Worm (Caenorhabditis elegans) whole organism, dauer: ENCODE measurements around the gene gop-3.

Experiments used
- unc-62 ChIP-seq: sonication (generic microtip); optimal IDR thresholded peaks from 2 replicates; lab custom pipeline; 2017; ENCODE audit warnings: missing biosample characterization, missing genetic modification reagents, missing genetic modification characterization

gop-3 gene

DNA sequence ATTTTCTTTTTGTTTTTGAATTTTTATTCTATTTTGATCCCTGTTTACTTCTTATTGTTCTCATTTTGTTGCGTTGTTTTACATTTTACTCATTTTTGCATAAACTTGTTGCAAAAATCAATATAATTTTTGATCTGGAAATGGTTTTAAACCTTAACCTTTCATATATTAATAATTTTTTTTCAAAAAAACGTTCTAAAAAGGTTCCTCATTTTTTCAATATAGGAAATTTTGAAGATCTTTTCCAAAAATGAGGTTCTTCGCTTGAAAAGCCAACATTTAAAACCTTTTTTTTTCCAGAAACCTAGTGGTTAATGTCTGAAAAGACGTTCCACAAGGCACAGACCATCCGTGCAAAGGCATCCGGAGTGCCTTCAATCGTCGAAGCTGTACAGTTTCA, at the start of gene gop-3:
Gene gop-3, plus strand, starts transcription at position 301 of the 400 bp plus-strand sequence.
- no peak for TF ChIP-seq unc-62 (GFP tag; lab: Kevin White, UChicago)

DNA sequence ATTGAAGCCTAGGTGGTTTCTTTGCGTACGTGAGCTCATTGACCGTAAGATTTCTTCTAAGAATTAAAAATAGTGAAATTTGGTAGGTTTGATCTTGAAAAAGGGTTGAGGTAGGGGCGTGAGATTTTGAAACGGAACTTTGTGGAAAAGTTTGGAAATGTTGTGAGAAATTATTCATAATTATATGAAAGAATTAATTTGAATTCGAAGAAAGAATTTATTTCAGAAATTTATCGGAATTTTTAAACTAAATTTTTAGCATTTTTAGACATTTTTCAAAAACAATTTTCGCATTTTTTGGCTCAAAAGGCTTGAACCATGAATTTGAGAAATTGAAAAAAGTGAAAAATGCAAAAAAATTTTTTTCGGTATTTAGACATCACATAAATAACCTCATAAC, 46.3 kb upstream of the gop-3 start:
- no peak for TF ChIP-seq unc-62 (GFP tag; lab: Kevin White, UChicago)

DNA sequence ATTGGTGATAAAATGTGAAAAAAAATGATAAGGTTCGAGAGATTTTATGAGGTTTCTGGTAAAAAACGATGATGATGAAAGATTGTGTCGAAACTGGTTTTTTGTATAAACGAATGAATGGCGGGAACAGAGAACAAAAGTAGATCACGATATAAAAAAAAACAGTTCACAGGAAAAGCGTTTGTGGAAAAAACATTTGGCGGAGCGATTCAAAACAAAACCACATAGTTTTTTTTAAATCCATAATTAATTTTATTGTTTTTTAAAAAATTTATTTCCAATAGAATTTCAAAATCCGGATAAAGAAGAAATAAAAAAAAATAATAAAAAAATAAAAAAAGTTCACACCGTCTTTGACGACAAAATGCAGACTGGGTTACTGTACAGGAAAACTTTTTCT, 45.1 kb upstream of the gop-3 start, which contains the start of gene ZC155.4:
Gene ZC155.4, minus strand, starts transcription at position 101 of the 400 bp plus-strand sequence.
- no peak for TF ChIP-seq unc-62 (GFP tag; lab: Kevin White, UChicago)

DNA sequence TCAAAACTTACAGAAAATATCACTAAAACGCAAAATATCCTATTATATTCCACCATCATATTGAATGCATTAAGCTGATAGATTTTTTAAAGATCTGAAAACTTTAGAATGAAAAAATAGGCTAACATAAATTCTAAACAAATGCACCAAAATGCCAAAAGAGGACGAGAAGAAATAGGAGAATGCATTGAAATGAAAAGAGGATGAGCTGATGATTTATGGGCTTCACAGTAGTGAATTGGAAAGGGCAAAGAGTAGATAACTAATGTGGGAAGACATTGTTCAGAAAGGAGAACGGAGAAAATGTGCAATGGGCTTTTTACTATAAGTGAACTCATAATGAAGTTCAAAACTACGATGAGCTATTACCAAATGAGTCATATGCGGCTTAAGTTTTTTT, 43.0 kb upstream of the gop-3 start, which contains the start of gene cutl-19:
Gene cutl-19, minus strand, starts transcription at position 101 of the 400 bp plus-strand sequence.
- no peak for TF ChIP-seq unc-62 (GFP tag; lab: Kevin White, UChicago)

DNA sequence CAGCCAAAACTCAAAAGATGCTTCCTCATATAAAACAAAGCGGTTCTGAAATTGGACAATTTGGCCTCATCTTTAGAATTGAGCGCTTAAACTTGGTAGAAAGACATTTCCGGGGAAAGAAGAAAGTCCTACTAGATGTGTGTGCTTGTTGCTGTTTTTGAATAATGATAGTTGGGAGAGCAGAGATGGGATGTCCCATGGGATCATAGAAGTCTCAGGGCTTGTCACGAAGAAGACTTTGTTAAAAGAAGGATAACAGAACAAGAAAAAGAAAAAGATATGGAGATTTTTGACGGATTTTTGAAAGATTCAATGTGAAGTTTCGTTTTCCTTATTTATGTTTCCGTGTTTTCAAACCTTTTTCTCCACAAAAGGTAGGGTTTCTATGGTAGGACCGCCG, 41.8 kb upstream of the gop-3 start, which contains the start of gene ZC155.2:
Gene ZC155.2, plus strand, starts transcription at position 301 of the 400 bp plus-strand sequence.
- no peak for TF ChIP-seq unc-62 (GFP tag; lab: Kevin White, UChicago)

DNA sequence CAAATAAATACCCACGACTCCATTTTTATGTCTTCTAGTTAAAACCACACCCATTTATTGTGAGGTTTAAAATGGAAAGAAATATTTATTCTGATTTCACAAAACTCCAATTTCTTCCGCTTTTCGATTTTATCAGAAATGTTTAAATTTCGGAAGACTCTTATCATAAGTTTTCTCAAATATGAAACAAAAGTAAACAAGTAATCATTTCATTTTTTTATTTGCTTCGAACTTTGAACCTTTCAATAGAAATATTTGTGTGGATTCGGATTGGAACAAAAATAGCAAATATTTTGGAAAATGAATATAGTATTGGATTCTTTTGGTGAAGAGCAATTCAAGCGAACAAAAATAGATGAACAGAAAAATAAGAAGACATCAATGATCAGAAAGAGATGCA, 38.7 kb upstream of the gop-3 start:
- no peak for TF ChIP-seq unc-62 (GFP tag; lab: Kevin White, UChicago)

DNA sequence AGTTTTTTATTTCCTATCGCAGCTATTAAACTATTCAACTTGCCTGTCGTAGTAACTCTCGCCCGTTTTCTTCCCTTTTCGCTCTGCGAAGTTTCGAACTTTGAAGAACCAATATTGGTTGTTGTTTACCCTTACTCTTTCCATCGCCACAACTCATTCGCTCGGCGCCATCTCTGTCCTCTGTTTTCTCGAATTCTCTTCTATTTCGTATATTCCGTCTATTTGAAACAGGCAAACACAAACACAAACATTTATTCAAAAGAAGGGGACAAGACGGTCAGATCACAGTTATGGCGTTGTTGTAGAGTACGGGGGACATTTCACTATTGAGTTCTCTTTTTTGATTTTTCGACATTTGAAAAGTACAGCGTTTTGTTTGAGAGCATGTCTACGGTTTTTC, 37.7 kb upstream of the gop-3 start:
- no peak for TF ChIP-seq unc-62 (GFP tag; lab: Kevin White, UChicago)

DNA sequence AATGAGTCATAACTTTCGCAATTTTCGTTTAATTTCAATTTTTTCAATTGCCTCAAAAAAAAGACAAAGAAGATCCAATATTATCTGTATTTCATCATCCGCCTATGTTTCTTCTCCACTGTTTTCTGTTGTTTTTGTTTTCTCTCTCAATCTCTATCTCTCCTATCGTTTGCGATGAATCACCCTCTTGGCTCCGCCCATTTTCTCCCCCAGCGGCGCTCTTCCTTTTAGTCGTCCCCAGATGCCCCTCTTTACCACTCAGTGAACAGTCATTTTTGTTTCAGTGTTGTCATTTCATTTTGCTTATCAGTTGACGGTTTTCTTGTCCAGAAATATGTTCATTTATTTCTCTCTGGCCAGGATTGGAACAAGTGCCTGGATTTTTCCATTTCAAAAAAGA, 35.6 kb upstream of the gop-3 start:
- TF ChIP-seq unc-62 (GFP tag; lab: Kevin White, UChicago) = no peak

DNA sequence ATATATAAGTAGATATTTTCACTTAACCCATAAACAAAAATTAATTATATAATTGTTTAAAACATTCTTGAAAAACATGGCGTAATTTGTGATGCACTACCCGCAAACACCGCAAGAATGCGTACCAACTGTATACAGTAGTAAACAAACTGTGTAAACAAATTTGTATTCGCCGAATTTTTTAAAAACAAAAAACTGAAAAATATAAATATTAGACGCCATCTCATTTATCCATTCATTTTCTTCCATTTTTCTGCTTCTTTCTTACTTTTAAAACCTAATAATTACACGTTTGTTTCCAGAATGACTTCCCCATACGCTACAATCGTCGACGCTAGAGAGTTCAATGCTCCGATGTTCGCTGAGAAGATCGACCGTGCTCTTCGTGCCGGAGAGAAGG, 35.2 kb upstream of the gop-3 start, which contains the start of gene nex-1:
Gene nex-1, plus strand, starts transcription at position 301 of the 400 bp plus-strand sequence.
- TF ChIP-seq unc-62 (GFP tag; lab: Kevin White, UChicago) = no peak

DNA sequence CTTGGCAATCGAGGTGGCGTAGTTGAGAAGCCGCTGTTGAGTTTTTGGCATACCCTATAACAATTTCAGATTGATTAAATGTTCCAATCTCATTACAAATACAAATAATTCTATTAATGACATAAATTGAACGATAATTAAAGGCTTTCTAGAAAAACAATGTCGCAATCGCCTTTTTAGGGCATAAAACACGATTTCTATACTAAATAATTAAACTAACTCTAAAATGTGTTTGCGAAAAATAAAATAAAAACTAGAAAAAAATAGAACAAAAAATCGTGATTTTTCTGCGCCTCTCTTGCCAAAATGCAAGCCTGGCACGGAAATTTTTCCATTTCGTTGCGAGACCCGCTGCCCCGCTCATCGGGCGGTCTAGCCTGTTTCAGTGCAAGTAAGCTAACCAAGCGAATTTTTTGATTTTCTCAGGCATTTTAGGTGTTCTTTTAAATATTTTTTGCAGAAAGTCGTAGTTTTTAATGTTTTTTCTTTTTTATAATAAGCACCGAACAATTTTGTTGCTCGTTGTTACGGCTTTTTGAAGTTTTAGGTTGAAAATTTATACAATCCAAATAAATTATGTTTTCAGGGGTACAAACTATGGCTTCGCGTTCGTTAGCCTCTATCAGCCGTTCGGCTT, 32.5 kb upstream of the gop-3 start, which contains the start of the genes C34E10.12, C34E10.10 and atp-2:
Gene C34E10.12, minus strand, starts transcription at position 51 of the 637 bp plus-strand sequence.
Gene C34E10.10, minus strand, starts transcription at position 54 of the 637 bp plus-strand sequence.
Gene atp-2, plus strand, starts transcription at position 587 of the 637 bp plus-strand sequence.
- TF ChIP-seq unc-62 (GFP tag; lab: Kevin White, UChicago) = no peak

DNA sequence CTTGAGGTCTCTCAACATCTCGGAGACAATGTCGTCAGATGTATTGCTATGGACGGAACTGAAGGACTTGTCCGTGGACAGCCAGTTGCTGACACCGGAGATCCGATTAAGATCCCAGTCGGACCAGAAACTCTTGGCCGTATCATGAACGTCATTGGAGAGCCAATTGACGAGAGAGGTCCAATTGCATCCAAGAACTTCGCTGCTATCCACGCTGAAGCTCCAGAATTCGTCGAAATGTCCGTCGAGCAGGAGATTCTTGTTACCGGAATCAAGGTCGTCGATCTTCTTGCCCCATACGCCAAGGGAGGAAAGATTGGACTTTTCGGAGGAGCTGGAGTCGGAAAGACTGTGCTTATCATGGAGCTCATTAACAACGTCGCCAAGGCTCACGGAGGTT, 31.7 kb upstream of the gop-3 start:
- TF ChIP-seq unc-62 (GFP tag; lab: Kevin White, UChicago) = no peak

DNA sequence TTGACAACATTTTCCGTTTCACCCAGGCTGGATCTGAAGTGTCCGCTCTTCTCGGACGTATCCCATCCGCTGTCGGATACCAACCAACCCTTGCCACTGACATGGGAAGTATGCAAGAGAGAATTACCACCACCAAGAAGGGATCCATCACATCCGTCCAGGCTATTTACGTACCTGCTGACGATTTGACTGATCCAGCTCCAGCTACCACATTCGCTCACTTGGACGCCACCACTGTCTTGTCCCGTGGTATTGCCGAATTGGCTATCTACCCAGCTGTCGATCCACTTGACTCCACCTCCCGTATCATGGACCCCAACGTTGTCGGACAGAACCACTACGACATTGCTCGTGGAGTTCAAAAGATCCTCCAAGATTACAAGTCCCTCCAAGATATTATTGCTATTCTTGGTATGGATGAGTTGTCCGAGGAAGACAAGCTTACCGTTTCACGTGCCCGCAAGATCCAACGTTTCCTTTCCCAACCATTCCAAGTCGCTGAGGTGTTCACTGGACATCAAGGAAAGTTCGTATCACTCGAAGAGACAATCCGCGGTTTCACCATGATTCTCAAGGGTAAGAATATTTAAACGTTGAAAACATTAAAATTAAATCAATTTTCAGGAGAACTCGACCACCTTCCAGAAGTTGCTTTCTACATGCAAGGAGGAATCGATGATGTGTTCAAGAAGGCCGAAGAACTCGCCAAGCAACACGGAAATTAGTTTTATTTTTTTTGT, 30.8 kb upstream of the gop-3 start:
- TF ChIP-seq unc-62 (GFP tag; lab: Kevin White, UChicago) = no peak

DNA sequence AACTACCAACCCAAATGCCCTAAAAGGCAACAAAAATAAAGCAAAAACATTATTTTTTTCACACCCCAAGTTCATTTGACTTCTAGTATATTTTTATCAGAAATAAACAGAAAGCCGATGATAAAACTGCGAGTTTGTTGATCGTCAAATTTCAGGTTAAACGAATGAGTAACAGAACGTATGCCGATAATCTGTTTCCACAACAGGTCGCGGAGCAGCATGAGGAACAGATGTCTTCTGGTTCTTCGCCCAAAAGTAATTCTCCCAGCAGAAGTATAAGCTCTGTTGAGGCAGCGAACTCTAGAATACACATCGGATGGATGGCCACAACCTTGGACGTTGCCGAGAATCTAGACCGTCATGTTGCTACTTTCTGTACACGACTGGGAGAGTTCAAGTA, 30.1 kb upstream of the gop-3 start, which contains the start of gene prmt-5:
Gene prmt-5, plus strand, starts transcription at position 141 of the 400 bp plus-strand sequence.
- no peak for TF ChIP-seq unc-62 (GFP tag; lab: Kevin White, UChicago)

DNA sequence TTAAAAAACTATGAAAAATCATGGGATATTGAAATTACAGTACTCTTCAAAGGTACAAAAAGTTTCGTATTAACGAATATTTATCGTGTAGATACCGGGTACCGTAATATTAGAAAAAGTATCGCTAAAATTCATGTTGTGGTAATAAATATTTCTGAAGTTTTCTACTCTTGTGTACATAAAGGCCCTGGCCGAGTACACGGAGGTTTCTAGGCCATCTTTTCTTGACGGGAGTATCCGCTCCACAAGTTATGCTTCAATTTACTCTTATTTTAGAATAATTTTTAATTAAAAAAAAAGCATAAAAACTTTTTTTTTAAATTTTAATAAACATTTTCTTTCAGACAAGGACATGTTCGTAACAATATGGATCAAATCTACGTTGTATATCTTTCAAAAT, 27.4 kb upstream of the gop-3 start:
- no peak for TF ChIP-seq unc-62 (GFP tag; lab: Kevin White, UChicago)

DNA sequence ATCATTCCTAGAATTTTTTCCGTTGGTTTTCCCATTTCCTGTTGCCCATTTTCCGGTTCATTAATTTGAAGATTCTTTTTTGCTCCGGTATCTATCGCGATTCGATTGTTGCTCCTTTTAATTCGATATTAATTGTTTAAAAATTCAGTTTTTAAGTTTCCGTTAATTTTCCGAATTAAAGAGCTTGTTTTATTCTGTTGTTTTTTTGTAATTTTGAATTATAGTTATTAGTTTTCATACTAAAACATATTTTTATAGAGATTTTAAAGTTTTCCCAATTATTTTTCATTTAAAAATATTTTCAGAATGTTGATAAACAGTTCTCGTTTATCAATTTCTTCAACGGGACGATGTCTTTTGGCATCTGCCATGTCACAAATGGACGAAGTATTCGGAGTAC, 26.2 kb upstream of the gop-3 start, which contains the start of gene mrps-26:
Gene mrps-26, plus strand, starts transcription at position 301 of the 400 bp plus-strand sequence.
- TF ChIP-seq unc-62 (GFP tag; lab: Kevin White, UChicago) = no peak

DNA sequence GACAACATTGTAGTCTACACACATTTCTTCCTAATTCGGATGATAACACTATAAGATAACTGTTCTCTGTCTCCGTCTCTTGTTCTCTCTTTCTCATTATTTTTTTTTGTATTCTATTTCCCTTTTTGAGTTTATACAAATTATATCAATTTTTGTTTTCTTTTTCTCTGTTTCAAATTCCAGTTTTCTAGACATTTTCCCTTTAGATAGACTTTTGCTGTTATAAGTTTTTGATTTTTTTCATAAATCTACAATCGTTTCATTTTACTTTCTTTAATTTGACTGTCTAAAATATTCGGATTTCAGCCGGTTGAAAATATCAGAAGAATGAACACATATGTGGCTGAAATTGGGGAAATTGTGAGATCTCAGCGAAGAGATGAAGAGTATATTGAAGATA, 24.4 kb upstream of the gop-3 start, which contains the start of gene prx-10:
Gene prx-10, plus strand, starts transcription at position 301 of the 400 bp plus-strand sequence.
- TF ChIP-seq unc-62 (GFP tag; lab: Kevin White, UChicago) = no peak
